Worm (Caenorhabditis elegans) whole organism, L3 larva: ENCODE results near the gene flp-15.

Experiments
- ZK546.5 ChIP-seq: sonication (generic microtip); optimal IDR thresholded peaks from 2 replicates; lab custom pipeline; 2017; ENCODE audit warnings: missing biosample characterization, missing genetic modification characterization
- aly-2 ChIP-seq: fragments of 150-350 bp; optimal IDR thresholded peaks from 2 replicates; lab custom pipeline; 2014; ENCODE audit warnings: missing biosample characterization, missing genetic modification characterization
- ama-1 ChIP-seq: fragments of 150-350 bp; optimal IDR thresholded peaks from 2 replicates; lab custom pipeline; 2018
- ceh-16 ChIP-seq: sonication (generic microtip); optimal IDR thresholded peaks from 2 replicates; lab custom pipeline; 2017; ENCODE audit warnings: missing biosample characterization, missing genetic modification characterization
- ceh-28 ChIP-seq: fragments of 150-350 bp; optimal IDR thresholded peaks from 2 replicates; lab custom pipeline; 2014; ENCODE audit warnings: missing biosample characterization, missing genetic modification reagents, missing genetic modification characterization
- ceh-9 ChIP-seq: sonication (generic microtip); optimal IDR thresholded peaks from 2 replicates; lab custom pipeline; 2018; ENCODE audit warnings: missing biosample characterization, missing genetic modification characterization
- daf-12 ChIP-seq: fragments of 150-350 bp; optimal IDR thresholded peaks from 2 replicates; lab custom pipeline; 2014; ENCODE audit warnings: missing biosample characterization, missing genetic modification reagents, missing genetic modification characterization
- egl-27 ChIP-seq: sonication (generic microtip); optimal IDR thresholded peaks from 4 replicates; lab custom pipeline; 2017; ENCODE audit warnings: missing biosample characterization, missing genetic modification reagents, missing genetic modification characterization
- egl-5 ChIP-seq: fragments of 150-350 bp; optimal IDR thresholded peaks from 2 replicates; lab custom pipeline; 2017; ENCODE audit warnings: missing biosample characterization, missing genetic modification reagents, missing genetic modification characterization, inconsistent platforms
- elt-1 ChIP-seq: fragments of 150-350 bp; optimal IDR thresholded peaks from 2 replicates; lab custom pipeline; 2014; ENCODE audit warnings: missing biosample characterization, missing genetic modification characterization
- elt-3 ChIP-seq, 3 experiments: fragments of 150-350 bp in 1 of 3; sonication (generic microtip) in 2 of 3; optimal IDR thresholded peaks; 2 replicates in 2 of 3; 4 replicates in 1 of 3; lab custom pipeline; 2014 to 2017; ENCODE audit warnings: missing biosample characterization in 3 of 3, missing genetic modification characterization in 3 of 3
- eor-1 ChIP-seq, 2 experiments: fragments of 150-350 bp; optimal IDR thresholded peaks; 2 replicates each; lab custom pipeline; 2014 to 2018; ENCODE audit warnings: missing biosample characterization in 2 of 2, missing genetic modification characterization in 2 of 2
- fkh-10 ChIP-seq: sonication (generic microtip); optimal IDR thresholded peaks from 2 replicates; lab custom pipeline; 2017; ENCODE audit warnings: missing biosample characterization, missing genetic modification reagents, missing genetic modification characterization
- fkh-2 ChIP-seq: fragments of 150-350 bp; optimal IDR thresholded peaks from 2 replicates; lab custom pipeline; 2014; ENCODE audit warnings: missing biosample characterization, missing genetic modification reagents, missing genetic modification characterization
- fos-1 ChIP-seq: fragments of 150-350 bp; optimal IDR thresholded peaks from 2 replicates; lab custom pipeline; 2014; ENCODE audit warnings: missing biosample characterization, missing genetic modification characterization
- jun-1 ChIP-seq: fragments of 150-350 bp; optimal IDR thresholded peaks from 2 replicates; lab custom pipeline; 2014; ENCODE audit warnings: missing biosample characterization, missing genetic modification reagents, missing genetic modification characterization
- lin-39 ChIP-seq: fragments of 150-350 bp; optimal IDR thresholded peaks from 2 replicates; lab custom pipeline; 2018; ENCODE audit warnings: missing biosample characterization, missing genetic modification reagents, missing genetic modification characterization
- lsy-12 ChIP-seq: sonication (generic microtip); optimal IDR thresholded peaks from 2 replicates; lab custom pipeline; 2016; ENCODE audit warnings: mild to moderate bottlenecking, missing genetic modification characterization, missing compliant biosample characterization
- nfya-1 ChIP-seq: sonication (generic microtip); optimal IDR thresholded peaks from 2 replicates; lab custom pipeline; 2017; ENCODE audit warnings: missing genetic modification characterization, mild to moderate bottlenecking, missing compliant biosample characterization, antibody characterized with exemption, moderate library complexity; ENCODE audit not compliant: insufficient read depth
- nhr-11 ChIP-seq: fragments of 150-350 bp; optimal IDR thresholded peaks from 2 replicates; lab custom pipeline; 2014; ENCODE audit warnings: missing biosample characterization, missing genetic modification characterization
- nhr-237 ChIP-seq: fragments of 150-350 bp; optimal IDR thresholded peaks from 2 replicates; lab custom pipeline; 2014; ENCODE audit warnings: missing biosample characterization, missing genetic modification characterization
- nhr-25 ChIP-seq: sonication (generic microtip); optimal IDR thresholded peaks from 2 replicates; lab custom pipeline; 2017; ENCODE audit warnings: missing biosample characterization, missing genetic modification characterization
- nhr-28 ChIP-seq: fragments of 150-350 bp; optimal IDR thresholded peaks from 2 replicates; lab custom pipeline; 2014; ENCODE audit warnings: missing biosample characterization, missing genetic modification characterization
- nhr-43 ChIP-seq: sonication (generic microtip); optimal IDR thresholded peaks from 2 replicates; lab custom pipeline; 2016; ENCODE audit warnings: mild to moderate bottlenecking, missing genetic modification characterization, missing compliant biosample characterization; ENCODE audit not compliant: poor library complexity, severe bottlenecking
- nhr-67 ChIP-seq: fragments of 150-350 bp; optimal IDR thresholded peaks from 2 replicates; lab custom pipeline; 2014; ENCODE audit warnings: missing biosample characterization, missing genetic modification characterization
- nhr-76 ChIP-seq: fragments of 150-350 bp; sonication (generic microtip); optimal IDR thresholded peaks from 5 replicates; lab custom pipeline; 2014; ENCODE audit warnings: missing biosample characterization, missing genetic modification characterization
- nhr-77 ChIP-seq: fragments of 150-350 bp; optimal IDR thresholded peaks from 2 replicates; lab custom pipeline; 2014; ENCODE audit warnings: missing biosample characterization, missing genetic modification characterization
- sea-2 ChIP-seq: fragments of 150-350 bp; sonication (generic microtip); optimal IDR thresholded peaks from 4 replicates; lab custom pipeline; 2014; ENCODE audit warnings: missing biosample characterization, missing genetic modification reagents, missing genetic modification characterization
- skn-1 ChIP-seq: fragments of 150-350 bp; optimal IDR thresholded peaks from 2 replicates; lab custom pipeline; 2014; ENCODE audit warnings: missing biosample characterization, missing genetic modification characterization
- tbx-2 ChIP-seq: sonication (generic microtip); optimal IDR thresholded peaks from 2 replicates; lab custom pipeline; 2016; ENCODE audit warnings: mild to moderate bottlenecking, missing genetic modification characterization, missing compliant biosample characterization
- unc-39 ChIP-seq: sonication (generic microtip); optimal IDR thresholded peaks from 4 replicates; lab custom pipeline; 2017; ENCODE audit warnings: missing biosample characterization, missing genetic modification characterization
- unc-62 ChIP-seq: fragments of 150-350 bp; sonication (generic microtip); optimal IDR thresholded peaks from 4 replicates; lab custom pipeline; 2014; ENCODE audit warnings: missing biosample characterization, missing genetic modification reagents, missing genetic modification characterization

The flp-15 gene

ce11 chrIII:13654950-13655349 lies 12.7 kb downstream of the flp-15 start:
- TF ChIP-seq nhr-43 (tag; lab: Kevin White, UChicago): no peak
- TF ChIP-seq elt-1 (tag; lab: Kevin White, UChicago): no peak
- no peak for TF ChIP-seq nhr-25 (tag; lab: Kevin White, UChicago)
- no peak for TF ChIP-seq unc-62 (GFP tag; lab: Kevin White, UChicago)
- no peak for TF ChIP-seq ZK546.5
- TF ChIP-seq fos-1 (tag; lab: Kevin White, UChicago): no peak
- TF ChIP-seq nhr-67 (tag; lab: Kevin White, UChicago): no peak
- no peak for TF ChIP-seq ceh-9 (tag; lab: Kevin White, UChicago)
- no peak for TF ChIP-seq lin-39 (tag; lab: Kevin White, UChicago)
- no peak for TF ChIP-seq daf-12 (tag; lab: Kevin White, UChicago)
- TF ChIP-seq nfya-1 (tag; lab: Kevin White, UChicago): no peak
- TF ChIP-seq egl-27 (tag; lab: Kevin White, UChicago): no peak
- TF ChIP-seq, all 47 proteins: peak for 0

ce11 chrIII:13652708-13653107 lies 14.9 kb downstream of the flp-15 start:
- TF ChIP-seq lin-39 (tag; lab: Kevin White, UChicago) (no peak), fkh-2 (tag; lab: Kevin White, UChicago) (no peak), skn-1 (no peak), sea-2 (GFP tag; lab: Kevin White, UChicago) (no peak), egl-5 (tag; lab: Kevin White, UChicago) (no peak), nfya-1 (tag; lab: Kevin White, UChicago) (no peak), tbx-2 (no peak), ceh-28 (no peak), daf-12 (tag; lab: Kevin White, UChicago) (no peak)

ce11 chrIII:13652010-13652409 lies 15.6 kb downstream of the flp-15 start:
- no peak for TF ChIP-seq unc-62 (GFP tag; lab: Kevin White, UChicago)

ce11 chrIII:13651414-13651813 lies 16.2 kb downstream of the flp-15 start:
- TF ChIP-seq nhr-11 (no peak), unc-62 (GFP tag; lab: Kevin White, UChicago) (no peak), ama-1 (lab: Kevin White, UChicago) (no peak), nfya-1 (tag; lab: Kevin White, UChicago) (no peak), jun-1 (no peak), ceh-16 (no peak), nhr-28 (tag; lab: Kevin White, UChicago) (no peak), nhr-77 (no peak), ceh-9 (tag; lab: Kevin White, UChicago) (no peak), lsy-12 (tag; lab: Kevin White, UChicago) (no peak)
- TF ChIP-seq, all 47 proteins: peak for 0

- no peak for TF ChIP-seq ceh-28
- no peak for TF ChIP-seq aly-2
- TF ChIP-seq nhr-43 (tag; lab: Kevin White, UChicago): no peak
- TF ChIP-seq fos-1 (tag; lab: Kevin White, UChicago): no peak
- no peak for TF ChIP-seq fkh-10
- no peak for TF ChIP-seq ZK546.5
- no peak for TF ChIP-seq nfya-1 (tag; lab: Kevin White, UChicago)
- no peak for TF ChIP-seq nhr-76 (tag; lab: Kevin White, UChicago)
- no peak for TF ChIP-seq elt-1 (tag; lab: Kevin White, UChicago)
- TF ChIP-seq lsy-12 (tag; lab: Kevin White, UChicago): no peak
- TF ChIP-seq eor-1 (tag; optimal IDR thresholded peaks at IDR 0.05; lab: Kevin White, UChicago): no peak
- no peak for TF ChIP-seq elt-3 (tag; optimal IDR thresholded peaks at IDR 0.05; lab: Kevin White, UChicago)
- TF ChIP-seq unc-39 (tag; lab: Kevin White, UChicago): no peak
- no peak for TF ChIP-seq nhr-237
- TF ChIP-seq lin-39 (tag; lab: Kevin White, UChicago): no peak
Measured at ce11 chrIII:13648540-13648939, 19.1 kb downstream of the flp-15 start.
